Worm (Caenorhabditis elegans) whole organism, young adult: ENCODE data around the gene T07A9.12.

Experiments
- D2030.7 ChIP-seq: fragments of 200-800 bp; sonication (Bioruptor generic); IDR thresholded peaks from 2 replicates; pipeline ENCODE4 v1.3.6; 2022; ENCODE audit warnings: missing genetic modification reagents, missing genetic modification characterization, missing compliant biosample characterization
- F22D6.2 ChIP-seq: sonication (generic microtip); optimal IDR thresholded peaks from 2 replicates; lab custom pipeline; 2016; ENCODE audit warnings: mild to moderate bottlenecking, missing genetic modification characterization, missing compliant biosample characterization
- F23B12.7 ChIP-seq: sonication (generic microtip); optimal IDR thresholded peaks from 2 replicates; lab custom pipeline; 2017; ENCODE audit warnings: missing genetic modification characterization, mild to moderate bottlenecking, missing compliant biosample characterization, antibody characterized with exemption, moderate library complexity; ENCODE audit not compliant: insufficient read depth
- F33H1.4 ChIP-seq: fragments of 200-800 bp; sonication (Bioruptor generic); IDR thresholded peaks from 2 replicates; pipeline ENCODE4 v1.3.6; 2022; ENCODE audit warnings: missing genetic modification reagents, missing genetic modification characterization, missing compliant biosample characterization
- F39B2.1 ChIP-seq: fragments of 200-800 bp; sonication (Bioruptor generic); IDR thresholded peaks from 2 replicates; pipeline ENCODE4 v1.3.6; 2022; ENCODE audit warnings: missing genetic modification reagents, missing genetic modification characterization, missing compliant biosample characterization
- Y67H2A.10 ChIP-seq: fragments of 200-800 bp; sonication (Bioruptor generic); conservative IDR thresholded peaks from 2 replicates; pipeline ENCODE4 v1.3.6; 2022; ENCODE audit warnings: missing genetic modification reagents, missing genetic modification characterization, missing compliant biosample characterization
- Y79H2A.3 ChIP-seq: fragments of 200-800 bp; sonication (Bioruptor generic); conservative IDR thresholded peaks from 2 replicates; pipeline ENCODE4 v1.3.6; 2022; ENCODE audit warnings: missing genetic modification reagents, missing genetic modification characterization, missing compliant biosample characterization
- Y95B8A.8 ChIP-seq: fragments of 200-800 bp; sonication (Bioruptor generic); IDR thresholded peaks from 2 replicates; pipeline ENCODE4 v1.3.6; 2022; ENCODE audit warnings: missing genetic modification reagents, missing genetic modification characterization, missing compliant biosample characterization
- akir-1 ChIP-seq: fragments of 200-800 bp; sonication (Bioruptor generic); optimal IDR thresholded peaks from 2 replicates; lab custom pipeline; 2018; ENCODE audit warnings: mild to moderate bottlenecking, missing genetic modification characterization, moderate library complexity, missing compliant biosample characterization
- aptf-2 ChIP-seq: fragments of 200-800 bp; sonication (Bioruptor generic); conservative IDR thresholded peaks from 2 replicates; pipeline ENCODE4 v1.3.6; 2022; ENCODE audit warnings: missing genetic modification reagents, missing genetic modification characterization, missing compliant biosample characterization
- athp-1 ChIP-seq: sonication (generic microtip); optimal IDR thresholded peaks from 2 replicates; lab custom pipeline; 2017; ENCODE audit warnings: mild to moderate bottlenecking, missing genetic modification characterization, missing compliant biosample characterization
- cebp-1 ChIP-seq, 2 experiments: fragments of 200-800 bp in 1 of 2; sonication (Bioruptor generic) in 1 of 2; sonication (generic microtip) in 1 of 2; IDR thresholded peaks in 1 of 2; optimal IDR thresholded peaks in 1 of 2; 2 replicates each; pipeline versions ENCODE4 v1.3.6 to Lab custom; 2017 to 2022; ENCODE audit warnings: missing compliant biosample characterization in 2 of 2, missing genetic modification characterization in 2 of 2, mild to moderate bottlenecking in 1 of 2, missing genetic modification reagents in 1 of 2, moderate library complexity in 1 of 2
- cebp-2 ChIP-seq: fragments of 200-800 bp; sonication (Bioruptor generic); IDR thresholded peaks from 2 replicates; pipeline ENCODE4 v1.3.6; 2022; ENCODE audit warnings: missing genetic modification characterization, missing compliant biosample characterization
- ceh-27 ChIP-seq: fragments of 200-800 bp; sonication (Bioruptor generic); optimal IDR thresholded peaks from 2 replicates; lab custom pipeline; 2018; ENCODE audit warnings: mild to moderate bottlenecking, missing genetic modification characterization, moderate library complexity, missing compliant biosample characterization
- die-1 ChIP-seq: sonication (generic microtip); optimal IDR thresholded peaks from 2 replicates; lab custom pipeline; 2016; ENCODE audit warnings: missing genotype, mild to moderate bottlenecking, missing genetic modification characterization, missing compliant biosample characterization
- egl-18 ChIP-seq: fragments of 200-800 bp; sonication (Bioruptor generic); IDR thresholded peaks from 2 replicates; pipeline ENCODE4 v1.3.6; 2022; ENCODE audit warnings: missing genetic modification reagents, missing genetic modification characterization, missing compliant biosample characterization
- egrh-3 ChIP-seq: fragments of 200-800 bp; sonication (Bioruptor generic); IDR thresholded peaks from 2 replicates; pipeline ENCODE4 v1.3.6; 2022; ENCODE audit warnings: missing genetic modification reagents, missing genetic modification characterization, missing compliant biosample characterization
- fkh-3 ChIP-seq: sonication (generic microtip); optimal IDR thresholded peaks from 2 replicates; lab custom pipeline; 2016; ENCODE audit warnings: mild to moderate bottlenecking, missing genetic modification characterization, missing compliant biosample characterization
- hmg-1.2 ChIP-seq: fragments of 200-800 bp; sonication (Bioruptor generic); IDR thresholded peaks from 2 replicates; pipeline ENCODE4 v1.3.6; 2022; ENCODE audit warnings: missing genetic modification reagents, missing genetic modification characterization, missing compliant biosample characterization
- hsf-1 ChIP-seq: fragments of 200-800 bp; sonication (Bioruptor generic); IDR thresholded peaks from 2 replicates; pipeline ENCODE4 v1.3.6; 2022; ENCODE audit warnings: missing genetic modification reagents, missing genetic modification characterization, missing compliant biosample characterization
- lin-26 ChIP-seq: fragments of 200-800 bp; sonication (Bioruptor generic); IDR thresholded peaks from 2 replicates; pipeline ENCODE4 v1.3.6; 2022; ENCODE audit warnings: missing genetic modification reagents, missing genetic modification characterization, missing compliant biosample characterization
- lin-40 ChIP-seq: sonication (generic microtip); optimal IDR thresholded peaks from 2 replicates; lab custom pipeline; 2016; ENCODE audit warnings: missing genetic modification characterization, mild to moderate bottlenecking, missing compliant biosample characterization, missing genotype, missing genetic modification reagents
- madf-6 ChIP-seq: fragments of 200-800 bp; sonication (Bioruptor generic); IDR thresholded peaks from 2 replicates; pipeline ENCODE4 v1.3.6; 2022; ENCODE audit warnings: missing genetic modification reagents, missing genetic modification characterization, missing compliant biosample characterization
- nfyb-1 ChIP-seq: fragments of 200-800 bp; sonication (Bioruptor generic); IDR thresholded peaks from 2 replicates; pipeline ENCODE4 v1.3.6; 2022; ENCODE audit warnings: missing genetic modification reagents, missing genetic modification characterization, missing compliant biosample characterization
- nhr-179 ChIP-seq: sonication (generic microtip); optimal IDR thresholded peaks from 2 replicates; lab custom pipeline; 2016; ENCODE audit warnings: mild to moderate bottlenecking, missing genetic modification characterization, missing compliant biosample characterization
- snpc-1.3 ChIP-seq: sonication (generic microtip); optimal IDR thresholded peaks from 2 replicates; lab custom pipeline; 2017; ENCODE audit warnings: missing genetic modification characterization, mild to moderate bottlenecking, missing compliant biosample characterization, antibody characterized with exemption, moderate library complexity, missing genotype, missing genetic modification reagents; ENCODE audit not compliant: insufficient read depth
- snpc-3.4 ChIP-seq: sonication (generic microtip); optimal IDR thresholded peaks from 2 replicates; lab custom pipeline; 2017; ENCODE audit warnings: missing genetic modification characterization, mild to moderate bottlenecking, missing compliant biosample characterization, antibody characterized with exemption, moderate library complexity, missing genotype, missing genetic modification reagents
- unc-62 ChIP-seq: fragments of 150-350 bp; optimal IDR thresholded peaks from 2 replicates; lab custom pipeline; 2014; ENCODE audit warnings: missing biosample characterization, missing genetic modification reagents, missing genetic modification characterization
- xnd-1 ChIP-seq: sonication (generic microtip); optimal IDR thresholded peaks from 2 replicates; lab custom pipeline; 2016; ENCODE audit warnings: missing genotype, missing genetic modification reagents, missing genetic modification characterization, missing compliant biosample characterization
- ztf-22 ChIP-seq: fragments of 200-800 bp; sonication (Bioruptor generic); optimal IDR thresholded peaks from 2 replicates; lab custom pipeline; 2018; ENCODE audit warnings: mild to moderate bottlenecking, missing genetic modification characterization, moderate library complexity, missing compliant biosample characterization
- ztf-3 ChIP-seq: fragments of 200-800 bp; sonication (Bioruptor generic); optimal IDR thresholded peaks from 2 replicates; lab custom pipeline; 2018; ENCODE audit warnings: mild to moderate bottlenecking, missing genetic modification characterization, missing compliant biosample characterization

The T07A9.12 gene

DNA sequence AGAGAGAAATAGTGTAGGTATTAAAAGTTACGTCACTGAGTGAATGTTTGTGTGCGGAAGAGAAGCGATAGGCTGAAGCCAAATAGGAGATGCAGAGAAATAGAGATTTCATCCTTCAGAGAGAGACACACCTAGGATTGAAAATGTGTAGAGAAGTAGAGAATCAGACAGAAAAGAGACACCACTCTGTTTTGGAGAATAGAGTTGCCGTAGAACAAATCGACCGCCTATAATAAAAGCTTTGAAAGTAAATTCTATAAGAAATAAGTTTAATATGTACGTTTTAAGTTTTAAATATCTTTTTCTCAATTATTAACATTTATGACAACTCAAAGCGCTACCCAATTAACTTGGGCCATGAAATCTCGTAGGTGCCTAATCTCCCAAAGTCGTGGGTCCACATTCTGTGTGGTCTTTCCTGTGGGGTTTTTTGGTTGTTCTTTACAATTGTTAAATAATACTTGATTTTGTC is at the start of gene T07A9.12 (continued):
- TF ChIP-seq athp-1 (tag; lab: Kevin White, UChicago): no peak

- TF ChIP-seq snpc-1.3 (tag; lab: Kevin White, UChicago) (no peak), ztf-3 (GFP tag; lab: Kevin White, UChicago) (no peak), madf-6 (no peak), egrh-3 (no peak), F22D6.2 (no peak), Y67H2A.10 (no peak), ztf-22 (GFP tag; lab: Kevin White, UChicago) (no peak), D2030.7 (GFP tag; lab: Robert Waterston, UW) (no peak), F39B2.1 (GFP tag; lab: Robert Waterston, UW) (no peak), Y95B8A.8 (GFP tag; lab: Robert Waterston, UW) (no peak), akir-1 (no peak), die-1 (no peak), fkh-3 (tag; lab: Kevin White, UChicago) (no peak)
These were observed 45.7 kb upstream of the T07A9.12 start for ce11 chrIV:364983-365382.

ce11 chrIV:366406-366805 is 44.3 kb upstream of the T07A9.12 start:
- TF ChIP-seq snpc-3.4 (tag; lab: Kevin White, UChicago): no peak
- peak; percentile 14 for TF ChIP-seq ceh-27
- no peak for TF ChIP-seq nfyb-1 (GFP tag; lab: Robert Waterston, UW)
- no peak for TF ChIP-seq lin-26 (GFP tag; lab: Robert Waterston, UW)
- no peak for TF ChIP-seq cebp-1 (GFP tag; IDR thresholded peaks at IDR 0.05; lab: Robert Waterston, UW)
- TF ChIP-seq cebp-1 (tag; optimal IDR thresholded peaks at IDR 0.05; lab: Kevin White, UChicago): peak; percentile 19
- peak; percentile 10 for TF ChIP-seq lin-40 (tag; lab: Kevin White, UChicago)
- TF ChIP-seq egl-18 (GFP tag; lab: Robert Waterston, UW): no peak
- TF ChIP-seq, all 124 proteins: peak for 3

- 0 out of 2 replicates have a peak, but pooled peaks have one; percentile 13 for TF ChIP-seq F33H1.4 (GFP tag; lab: Robert Waterston, UW)
- no peak for TF ChIP-seq xnd-1 (tag; lab: Kevin White, UChicago)
- TF ChIP-seq aptf-2 (GFP tag; lab: Robert Waterston, UW): 0 out of 2 replicates have a peak, but pooled peaks have one; percentile 4
- no peak for TF ChIP-seq unc-62
- TF ChIP-seq hsf-1 (GFP tag; lab: Robert Waterston, UW): no peak
- TF ChIP-seq lin-26 (GFP tag; lab: Robert Waterston, UW): no peak
- no peak for TF ChIP-seq F23B12.7 (tag; lab: Kevin White, UChicago)
- TF ChIP-seq Y79H2A.3 (GFP tag; lab: Robert Waterston, UW): no peak
- TF ChIP-seq hmg-1.2 (GFP tag; lab: Robert Waterston, UW): peak; percentile 37; the same call in 1 of the 2 replicates
- no peak for TF ChIP-seq cebp-2
- no peak for TF ChIP-seq cebp-1 (GFP tag; IDR thresholded peaks at IDR 0.05; lab: Robert Waterston, UW)
- peak; percentile 65 for TF ChIP-seq cebp-1 (tag; optimal IDR thresholded peaks at IDR 0.05; lab: Kevin White, UChicago)
- no peak for TF ChIP-seq nhr-179 (tag; lab: Kevin White, UChicago)
These were observed 38.4 kb upstream of the T07A9.12 start for ce11 chrIV:372146-372789.
